Fruit fly (Drosophila melanogaster): ENCODE data around the gene pigs.

pigs gene

dm6 chrX:6604706-6605105 is 4.8 kb downstream of the pigs start:
- TF ChIP-seq Sp1 (GFP tag; optimal IDR thresholded peaks at IDR 0.05): no peak
- TF ChIP-seq Rel (GFP tag; optimal IDR thresholded peaks at IDR 0.05): no peak
- no peak for TF ChIP-seq Rel (tag; optimal IDR thresholded peaks at IDR 0.05)
- no peak for TF ChIP-seq Jra (GFP tag; optimal IDR thresholded peaks at IDR 0.05)
- no peak for TF ChIP-seq rgr (GFP tag; optimal IDR thresholded peaks at IDR 0.05)
- TF ChIP-seq ey (GFP tag; optimal IDR thresholded peaks at IDR 0.05): no peak
- TF ChIP-seq woc (GFP tag; optimal IDR thresholded peaks at IDR 0.05): no peak
- no peak for TF ChIP-seq sage (GFP tag; optimal IDR thresholded peaks at IDR 0.05)
- TF ChIP-seq N (GFP tag; optimal IDR thresholded peaks at IDR 0.05): no peak
- no peak for TF ChIP-seq dl (GFP tag; optimal IDR thresholded peaks at IDR 0.05; ENCODE audit: insufficient read depth in 1 of 2, partially characterized antibody in 2 of 2)
- no peak for TF ChIP-seq br (GFP tag; optimal IDR thresholded peaks at IDR 0.05)
- TF ChIP-seq Dif (GFP tag; optimal IDR thresholded peaks at IDR 0.05; ENCODE audit: partially characterized antibody): no peak
- no peak for TF ChIP-seq Hr78 (GFP tag; optimal IDR thresholded peaks at IDR 0.05)
- no peak for TF ChIP-seq Myc (optimal IDR thresholded peaks at IDR 0.05)
- no peak for TF ChIP-seq psq (GFP tag; optimal IDR thresholded peaks at IDR 0.05)
- TF ChIP-seq brk (GFP tag; optimal IDR thresholded peaks at IDR 0.05): no peak
- no peak for TF ChIP-seq sv (GFP tag; optimal IDR thresholded peaks at IDR 0.05)
- TF ChIP-seq dmrt93B (GFP tag; optimal IDR thresholded peaks at IDR 0.05): no peak
- no peak for TF ChIP-seq Vsx2 (GFP tag; optimal IDR thresholded peaks at IDR 0.05; ENCODE audit: partially characterized antibody)

DNA sequence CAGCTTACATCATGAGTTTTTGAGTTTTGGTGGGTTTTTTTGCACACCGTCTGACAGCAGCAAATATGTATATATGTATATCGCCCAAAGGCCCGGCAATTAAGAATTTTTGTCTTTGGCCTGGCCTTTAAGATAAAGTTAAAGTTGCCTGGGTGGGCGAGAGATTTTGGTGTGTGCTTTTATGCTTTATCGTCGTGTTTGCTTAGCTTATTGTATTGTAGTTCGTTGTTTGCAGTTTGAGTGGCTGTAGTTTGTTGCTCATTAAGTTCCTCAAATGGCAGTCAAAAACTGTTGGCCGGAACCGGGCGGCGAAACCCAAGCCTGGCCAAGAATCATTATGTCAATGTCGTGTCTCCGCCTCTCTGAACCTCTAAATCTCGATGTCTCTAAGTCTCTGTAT is 12.0 kb downstream of the pigs start:
- no peak for TF ChIP-seq rgr (GFP tag; optimal IDR thresholded peaks at IDR 0.05)
- no peak for TF ChIP-seq fru (GFP tag; optimal IDR thresholded peaks at IDR 0.05)
- no peak for TF ChIP-seq Hnf4 (GFP tag; optimal IDR thresholded peaks at IDR 0.05)

DNA sequence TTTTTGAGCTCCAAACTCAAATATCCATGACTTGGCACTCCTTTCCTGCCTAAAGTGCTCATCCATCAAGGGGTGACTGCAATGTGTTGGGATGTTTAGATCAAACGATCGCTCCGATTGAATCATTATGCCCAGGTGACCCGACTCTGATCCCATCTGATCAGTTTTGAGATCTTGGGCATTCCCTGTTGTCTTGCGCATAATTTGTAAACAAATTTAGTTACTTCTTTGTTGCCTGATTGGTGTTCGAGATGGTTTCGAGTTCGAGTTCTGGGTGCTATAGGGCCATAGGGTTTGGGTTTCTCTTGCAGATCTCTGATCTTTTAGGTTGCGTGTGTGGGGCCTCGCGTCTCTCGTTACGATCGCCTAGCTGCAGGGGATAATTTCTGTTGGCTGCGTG is 12.6 kb downstream of the pigs start:
- TF ChIP-seq Myc (optimal IDR thresholded peaks at IDR 0.05) (no peak), fru (GFP tag; optimal IDR thresholded peaks at IDR 0.05) (no peak), ey (GFP tag; optimal IDR thresholded peaks at IDR 0.05) (no peak), Rel (GFP tag; optimal IDR thresholded peaks at IDR 0.05) (no peak), Rel (tag; optimal IDR thresholded peaks at IDR 0.05) (no peak), Abd-B (GFP tag; optimal IDR thresholded peaks at IDR 0.05) (no peak), h (GFP tag; optimal IDR thresholded peaks at IDR 0.05) (no peak), sv (GFP tag; optimal IDR thresholded peaks at IDR 0.05) (no peak)

- TF ChIP-seq fru (GFP tag; optimal IDR thresholded peaks at IDR 0.05) (no peak), sage (GFP tag; optimal IDR thresholded peaks at IDR 0.05) (no peak), CrebA (GFP tag; optimal IDR thresholded peaks at IDR 0.05; ENCODE audit: borderline replicate concordance) (no peak), sv (GFP tag; optimal IDR thresholded peaks at IDR 0.05) (no peak), foxo (GFP tag; optimal IDR thresholded peaks at IDR 0.05) (no peak), psq (GFP tag; optimal IDR thresholded peaks at IDR 0.05) (no peak), Vsx2 (GFP tag; optimal IDR thresholded peaks at IDR 0.05; ENCODE audit: partially characterized antibody) (no peak)
Observed at dm6 chrX:6613581-6613980, 13.7 kb downstream of the pigs start.

DNA sequence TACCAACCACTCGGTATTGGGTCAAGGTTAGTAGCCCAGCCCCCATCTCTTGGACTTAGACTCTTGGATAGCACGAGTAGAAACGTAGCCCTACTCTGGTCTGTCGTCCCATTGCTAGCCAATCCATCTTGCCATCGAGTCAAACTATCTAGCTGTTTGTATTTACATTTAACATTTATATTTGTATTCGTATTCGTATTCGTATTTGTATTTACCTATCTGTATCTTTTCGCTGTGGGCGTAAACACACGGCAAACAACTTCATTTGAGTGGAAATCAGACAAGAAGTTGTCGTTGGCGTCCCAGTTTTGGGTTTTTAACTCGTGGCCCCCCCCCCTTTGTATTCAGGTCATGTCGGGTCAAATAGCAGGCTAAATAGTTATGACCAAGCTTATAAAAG is 14.4 kb downstream of the pigs start:
- TF ChIP-seq sv (GFP tag; optimal IDR thresholded peaks at IDR 0.05): peak; percentile 2
- TF ChIP-seq Vsx2 (GFP tag; optimal IDR thresholded peaks at IDR 0.05; ENCODE audit: partially characterized antibody): no peak

DNA sequence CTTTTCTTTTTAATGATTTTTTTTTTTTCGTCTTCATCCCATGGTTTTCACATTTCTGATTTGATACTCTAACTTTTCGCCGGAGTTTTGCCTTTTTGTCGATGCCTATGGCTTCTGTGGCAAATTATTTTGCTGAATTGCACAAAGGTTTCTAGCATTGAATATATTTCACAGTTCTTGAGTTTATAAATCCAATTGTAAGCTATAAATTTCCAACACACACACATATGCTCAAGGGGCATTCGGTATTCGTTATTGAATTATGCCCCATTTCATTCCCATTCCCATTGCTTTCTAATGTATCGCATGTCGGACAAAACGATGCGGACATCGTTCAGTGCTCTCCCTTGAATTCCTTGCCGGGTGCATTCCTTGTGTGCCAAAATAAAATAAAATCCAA is 15.6 kb downstream of the pigs start:
- TF ChIP-seq OdsH (GFP tag; optimal IDR thresholded peaks at IDR 0.05) (peak; percentile 18), woc (GFP tag; optimal IDR thresholded peaks at IDR 0.05) (peak; percentile 28), dmrt93B (GFP tag; optimal IDR thresholded peaks at IDR 0.05) (peak; percentile 21), ey (GFP tag; optimal IDR thresholded peaks at IDR 0.05) (peak; percentile 67), h (GFP tag; optimal IDR thresholded peaks at IDR 0.05) (peak; percentile 39), fru (GFP tag; optimal IDR thresholded peaks at IDR 0.05) (peak; percentile 52), foxo (GFP tag; optimal IDR thresholded peaks at IDR 0.05) (peak in 1 of 2 experiments; percentile 62), rgr (GFP tag; optimal IDR thresholded peaks at IDR 0.05) (peak; percentile 24), jim (GFP tag; optimal IDR thresholded peaks at IDR 0.05) (no peak), br (GFP tag; optimal IDR thresholded peaks at IDR 0.05) (peak; percentile 13), psq (GFP tag; optimal IDR thresholded peaks at IDR 0.05) (peak; percentile 14), Abd-B (GFP tag; optimal IDR thresholded peaks at IDR 0.05) (no peak), Hnf4 (GFP tag; optimal IDR thresholded peaks at IDR 0.05) (no peak), HLH106 (tag; optimal IDR thresholded peaks at IDR 0.05) (peak; percentile 22)
